Worm (Caenorhabditis elegans) whole organism, mixed stage, embryonic: ENCODE data around the gene elt-4.

Experiments used
- cnd-1 ChIP-seq: fragments of 200-800 bp; sonication (Bioruptor generic); optimal IDR thresholded peaks from 2 replicates; lab custom pipeline; 2018; ENCODE audit warnings: mild to moderate bottlenecking, missing genetic modification characterization, missing compliant biosample characterization
- lin-13 ChIP-seq: fragments of 150-350 bp; optimal IDR thresholded peaks from 2 replicates; lab custom pipeline; 2014; ENCODE audit warnings: missing biosample characterization, missing genetic modification characterization
- nhr-12 ChIP-seq: fragments of 150-350 bp; optimal IDR thresholded peaks from 2 replicates; lab custom pipeline; 2014; ENCODE audit warnings: missing biosample characterization, missing genetic modification characterization
- nhr-237 ChIP-seq: fragments of 150-350 bp; optimal IDR thresholded peaks from 2 replicates; lab custom pipeline; 2014; ENCODE audit warnings: missing biosample characterization, missing genetic modification characterization
- nhr-28 ChIP-seq: fragments of 150-350 bp; optimal IDR thresholded peaks from 2 replicates; lab custom pipeline; 2014; ENCODE audit warnings: missing biosample characterization, missing genetic modification characterization
- nhr-76 ChIP-seq: sonication (generic microtip); optimal IDR thresholded peaks from 2 replicates; lab custom pipeline; 2017; ENCODE audit warnings: missing biosample characterization, missing genetic modification characterization
- pha-4 ChIP-seq: fragments of 150-350 bp; optimal IDR thresholded peaks from 2 replicates; lab custom pipeline; 2018; ENCODE audit warnings: missing biosample characterization, missing genetic modification reagents, missing genetic modification characterization
- sptf-1 ChIP-seq: sonication (generic microtip); optimal IDR thresholded peaks from 2 replicates; lab custom pipeline; 2017; ENCODE audit warnings: mild to moderate bottlenecking, missing genetic modification characterization, moderate library complexity, missing compliant biosample characterization

ce11 chrX:10514834-10515233 lies 39.5 kb downstream of the elt-4 start:
- TF ChIP-seq sptf-1 (tag; lab: Kevin White, UChicago) (no peak), nhr-237 (tag; lab: Kevin White, UChicago) (no peak), lin-13 (tag; lab: Kevin White, UChicago) (no peak), cnd-1 (tag; lab: Kevin White, UChicago) (no peak), pha-4 (tag; lab: Kevin White, UChicago) (no peak), nhr-12 (tag; lab: Kevin White, UChicago) (no peak), nhr-76 (tag; lab: Kevin White, UChicago) (no peak), nhr-28 (tag; lab: Kevin White, UChicago) (no peak)
